Worm (Caenorhabditis elegans): ENCODE data around the gene dct-16.

DNA sequence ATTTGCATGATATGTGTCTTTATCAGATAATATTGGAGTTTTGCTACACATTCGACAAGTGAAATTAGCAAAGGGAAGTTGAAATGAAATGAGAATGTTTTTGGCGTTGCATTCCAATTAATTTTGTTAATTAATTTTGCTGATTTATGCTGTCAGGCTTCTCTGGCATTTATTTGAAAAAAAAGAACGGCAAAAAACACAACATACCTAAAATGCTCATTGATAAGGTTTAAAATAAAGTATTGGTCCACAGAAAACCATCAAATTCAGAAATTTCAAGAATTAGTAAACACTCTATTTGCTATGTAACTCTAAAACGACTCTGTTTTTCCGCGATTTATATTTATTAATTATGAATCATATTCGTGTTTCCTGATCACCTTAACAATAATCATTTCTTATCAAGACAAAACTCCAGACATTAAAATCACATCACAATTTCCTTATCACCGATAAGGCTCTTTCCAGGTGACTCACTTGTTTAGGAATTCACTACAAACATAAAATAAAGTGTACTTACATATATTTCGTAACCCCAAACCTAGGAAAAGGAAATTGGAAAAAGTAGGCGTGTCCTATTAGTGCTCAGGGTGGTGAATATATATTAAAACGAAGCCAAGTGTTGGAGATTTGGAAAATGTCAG, 27.1 kb upstream of the dct-16 start, which contains the start of the genes srh-166 and Y38H6C.24:
- no peak for TF ChIP-seq sptf-1 (tag; optimal IDR thresholded peaks at IDR 0.05)
- no peak for TF ChIP-seq nhr-237 (tag; optimal IDR thresholded peaks at IDR 0.05)
- TF ChIP-seq mab-5 (tag; optimal IDR thresholded peaks at IDR 0.05): no peak

Measured in whole organism, mixed stage, embryonic.